Fruit fly (Drosophila melanogaster) whole organism, prepupa: ENCODE measurements around the gene CG6839.

Experiments
- CG10631 ChIP-seq: fragments of 200-800 bp; sonication (Bioruptor generic); optimal IDR thresholded peaks from 2 replicates; lab custom pipeline; 2016; ENCODE audit warnings: missing biosample characterization, missing genetic modification characterization
- CG15336 ChIP-seq: fragments of 200-800 bp; sonication (Bioruptor generic); IDR thresholded peaks from 2 replicates; pipeline ENCODE4 v1.3.6; 2022; ENCODE audit warnings: missing biosample characterization, missing genetic modification characterization
- CG16779 ChIP-seq: fragments of 200-800 bp; sonication (Bioruptor generic); optimal IDR thresholded peaks from 3 replicates; lab custom pipeline; 2017; ENCODE audit warnings: missing biosample characterization, mild to moderate bottlenecking, missing genetic modification characterization
- CG3032 ChIP-seq: fragments of 200-800 bp; optimal IDR thresholded peaks from 2 replicates; lab custom pipeline; 2019; ENCODE audit warnings: missing biosample characterization, mild to moderate bottlenecking, missing genetic modification characterization, moderate library complexity
- CG6792 ChIP-seq: fragments of 200-800 bp; sonication (Bioruptor generic); optimal IDR thresholded peaks from 3 replicates; lab custom pipeline; 2016; ENCODE audit warnings: missing biosample characterization, missing genetic modification characterization
- CG7368 ChIP-seq: fragments of 200-800 bp; sonication (Bioruptor generic); optimal IDR thresholded peaks from 3 replicates; lab custom pipeline; 2016; ENCODE audit warnings: missing biosample characterization, missing genetic modification characterization
- CG8119 ChIP-seq: fragments of 200-800 bp; sonication (Bioruptor generic); IDR thresholded peaks from 3 replicates; pipeline ENCODE4 v1.3.6; 2022; ENCODE audit warnings: missing biosample characterization, missing genetic modification characterization
- CG8319 ChIP-seq: fragments of 200-800 bp; sonication (Bioruptor generic); optimal IDR thresholded peaks from 3 replicates; lab custom pipeline; 2016; ENCODE audit warnings: missing biosample characterization, missing genetic modification characterization
- CG8632 ChIP-seq: fragments of 200-800 bp; sonication (Bioruptor generic); optimal IDR thresholded peaks from 3 replicates; lab custom pipeline; 2016; ENCODE audit warnings: missing biosample characterization, missing genetic modification characterization
- Eip93F ChIP-seq: fragments of 200-800 bp; sonication (Bioruptor generic); optimal IDR thresholded peaks from 2 replicates; lab custom pipeline; 2016; ENCODE audit warnings: missing biosample characterization, mild to moderate bottlenecking, missing genetic modification characterization
- Ets21C ChIP-seq: fragments of 200-800 bp; sonication (Bioruptor generic); optimal IDR thresholded peaks from 3 replicates; lab custom pipeline; 2016; ENCODE audit warnings: missing biosample characterization, missing genetic modification characterization
- Ets96B ChIP-seq: fragments of 200-800 bp; optimal IDR thresholded peaks from 2 replicates; lab custom pipeline; 2019; ENCODE audit warnings: missing biosample characterization, mild to moderate bottlenecking, missing genetic modification characterization, moderate library complexity
- Hr39 ChIP-seq: fragments of 200-800 bp; sonication (Bioruptor generic); optimal IDR thresholded peaks from 2 replicates; lab custom pipeline; 2016; ENCODE audit warnings: missing biosample characterization, missing genetic modification characterization
- Hr4 ChIP-seq: fragments of 200-800 bp; sonication (Bioruptor generic); optimal IDR thresholded peaks from 3 replicates; lab custom pipeline; 2016; ENCODE audit warnings: missing biosample characterization, missing genetic modification characterization
- Lpt ChIP-seq: fragments of 200-800 bp; sonication (Bioruptor generic); optimal IDR thresholded peaks from 3 replicates; lab custom pipeline; 2016; ENCODE audit warnings: missing biosample characterization, missing genetic modification characterization
- OdsH ChIP-seq: fragments of 200-800 bp; sonication (Bioruptor generic); optimal IDR thresholded peaks from 3 replicates; lab custom pipeline; 2016; ENCODE audit warnings: missing biosample characterization, missing genetic modification characterization
- Smox ChIP-seq: fragments of 200-800 bp; sonication (Bioruptor generic); optimal IDR thresholded peaks from 3 replicates; lab custom pipeline; 2016; ENCODE audit warnings: missing biosample characterization, missing genetic modification characterization
- Sox102F ChIP-seq: fragments of 200-800 bp; sonication (Bioruptor generic); optimal IDR thresholded peaks from 2 replicates; lab custom pipeline; 2016; ENCODE audit warnings: missing biosample characterization, mild to moderate bottlenecking, missing genetic modification characterization
- Sox15 ChIP-seq: fragments of 200-800 bp; sonication (Bioruptor generic); optimal IDR thresholded peaks from 3 replicates; lab custom pipeline; 2016; ENCODE audit warnings: missing biosample characterization, missing genetic modification characterization
- acj6 ChIP-seq: fragments of 200-800 bp; sonication (Bioruptor generic); optimal IDR thresholded peaks from 3 replicates; lab custom pipeline; 2016; ENCODE audit warnings: missing biosample characterization, missing genetic modification characterization
- dsx ChIP-seq: fragments of 200-800 bp; optimal IDR thresholded peaks from 3 replicates; lab custom pipeline; 2019; ENCODE audit warnings: missing biosample characterization, mild to moderate bottlenecking, missing genetic modification characterization, moderate library complexity; ENCODE audit not compliant: poor library complexity, severe bottlenecking
- esn ChIP-seq: fragments of 200-800 bp; sonication (Bioruptor generic); optimal IDR thresholded peaks from 2 replicates; lab custom pipeline; 2016; ENCODE audit warnings: missing biosample characterization, mild to moderate bottlenecking, missing genetic modification characterization, moderate library complexity
- fd59A ChIP-seq: fragments of 200-800 bp; sonication (Bioruptor generic); optimal IDR thresholded peaks from 2 replicates; lab custom pipeline; 2017; ENCODE audit warnings: missing biosample characterization, mild to moderate bottlenecking, missing genetic modification characterization, missing genetic modification reagents
- fd85E ChIP-seq: fragments of 200-800 bp; sonication (Bioruptor generic); optimal IDR thresholded peaks from 3 replicates; lab custom pipeline; 2016; ENCODE audit warnings: missing biosample characterization, missing genetic modification characterization
- fkh ChIP-seq: fragments of 200-800 bp; sonication (Bioruptor generic); optimal IDR thresholded peaks from 3 replicates; lab custom pipeline; 2017; ENCODE audit warnings: missing biosample characterization, mild to moderate bottlenecking, missing genetic modification characterization, moderate library complexity
- net ChIP-seq: fragments of 200-800 bp; sonication (Bioruptor generic); optimal IDR thresholded peaks from 3 replicates; lab custom pipeline; 2016; ENCODE audit warnings: missing biosample characterization, missing genetic modification characterization
- salr ChIP-seq, 2 experiments: fragments of 200-800 bp; sonication (Bioruptor generic); optimal IDR thresholded peaks; 3 replicates each; lab custom pipeline; 2016 to 2018; ENCODE audit warnings: missing biosample characterization in 2 of 2, missing genetic modification characterization in 2 of 2, mild to moderate bottlenecking in 1 of 2
- spab ChIP-seq: fragments of 200-800 bp; sonication (Bioruptor generic); optimal IDR thresholded peaks from 2 replicates; lab custom pipeline; 2017; ENCODE audit warnings: missing biosample characterization, mild to moderate bottlenecking, missing genetic modification characterization, missing genetic modification reagents
- topi ChIP-seq: fragments of 200-800 bp; sonication (Bioruptor generic); optimal IDR thresholded peaks from 3 replicates; lab custom pipeline; 2016; ENCODE audit warnings: missing biosample characterization, missing genetic modification characterization

Gene CG6839

dm6 chr3L:18898770-18899278, 18.6 kb upstream of the CG6839 start, which contains the start of gene RpL26 (continued):
- TF ChIP-seq topi (GFP tag; lab: Kevin White, UChicago) (peak; percentile 68), Lpt (GFP tag; lab: Kevin White, UChicago) (no peak), CG7368 (GFP tag; lab: Kevin White, UChicago) (no peak), CG8632 (no peak), fd85E (no peak), CG8119 (GFP tag; lab: Robert Waterston, UW) (no peak), fkh (no peak), salr (GFP tag; optimal IDR thresholded peaks at IDR 0.05; lab: Kevin White, UChicago) (no peak)

dm6 chr3L:18901411-18901810, 16.0 kb upstream of the CG6839 start, which contains the start of the genes arx and CG6843:
Gene arx (minus strand): TSS chr3L:18901554.
Gene CG6843 (plus strand): TSS chr3L:18901594.
- TF ChIP-seq CG3032 (tag; lab: Kevin White, UChicago) (no peak), dsx (peak; percentile 66), esn (peak; percentile 15)
- TF ChIP-seq, all 60 proteins: peak for 2

dm6 chr3L:18904772-18905601, 12.4 kb upstream of the CG6839 start, which contains the start of the genes CSN1b and Prp6:
Gene CSN1b (minus strand): TSS chr3L:18904930.
Gene Prp6 (plus strand): TSS chr3L:18905372.
- TF ChIP-seq Smox (GFP tag; lab: Kevin White, UChicago): no peak

- TF ChIP-seq Eip93F (GFP tag; lab: Kevin White, UChicago): no peak
- no peak for TF ChIP-seq OdsH (GFP tag; lab: Kevin White, UChicago)
- no peak for TF ChIP-seq Hr39 (GFP tag; lab: Kevin White, UChicago)
- TF ChIP-seq CG8119 (GFP tag; lab: Robert Waterston, UW): no peak
Measured at dm6 chr3L:18911082-18911481, 6.3 kb upstream of the CG6839 start, which contains the start of gene Ir75d. Gene Ir75d (minus strand): TSS chr3L:18911182.

- TF ChIP-seq CG3032 (tag; lab: Kevin White, UChicago): no peak
- TF ChIP-seq fd59A (GFP tag; lab: Kevin White, UChicago): no peak
- no peak for TF ChIP-seq Sox102F (GFP tag; lab: Kevin White, UChicago)
- TF ChIP-seq CG8319 (GFP tag; lab: Kevin White, UChicago): no peak
- TF ChIP-seq CG15336 (GFP tag; lab: Robert Waterston, UW): no peak
- no peak for TF ChIP-seq Hr4
- no peak for TF ChIP-seq CG7368 (GFP tag; lab: Kevin White, UChicago)
- no peak for TF ChIP-seq Sox15 (GFP tag; lab: Kevin White, UChicago)
- no peak for TF ChIP-seq CG6792 (GFP tag; lab: Kevin White, UChicago)
- TF ChIP-seq acj6 (GFP tag; lab: Kevin White, UChicago): no peak
- TF ChIP-seq Ets96B (tag; lab: Kevin White, UChicago): no peak
- no peak for TF ChIP-seq net (GFP tag; lab: Kevin White, UChicago)
- TF ChIP-seq spab: no peak
- no peak for TF ChIP-seq dsx
- no peak for TF ChIP-seq Ets21C (GFP tag; lab: Kevin White, UChicago)
- TF ChIP-seq Lpt (GFP tag; lab: Kevin White, UChicago): no peak
- TF ChIP-seq CG10631: no peak
- no peak for TF ChIP-seq CG16779 (tag; lab: Kevin White, UChicago)
Measured at dm6 chr3L:18914100-18914683, 3.2 kb upstream of the CG6839 start, which contains the start of gene COX6AL2. Gene COX6AL2 (minus strand): TSS chr3L:18914150.
